Fruit fly (Drosophila melanogaster): ENCODE data around the gene CG32809.

DNA sequence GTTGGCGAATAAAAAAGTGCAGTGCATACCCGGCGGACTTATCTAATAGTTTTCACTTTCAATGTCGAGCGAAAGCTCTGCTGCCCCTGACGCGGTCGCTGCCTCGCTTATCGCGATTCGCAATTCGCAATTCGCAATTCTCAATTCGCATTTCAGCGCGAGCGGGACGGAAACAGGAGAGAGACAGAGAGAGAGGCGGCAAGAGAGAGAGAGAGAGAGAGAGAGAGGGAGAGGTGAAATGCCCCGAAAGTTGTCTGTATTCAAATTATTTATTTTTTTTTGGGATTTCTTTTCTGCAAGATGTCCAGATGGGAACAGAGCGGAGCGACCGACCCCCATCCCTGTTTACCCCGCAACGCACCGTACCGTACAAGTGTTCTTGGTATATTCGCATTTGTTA is 69.4 kb downstream of the CG32809 start:
- TF ChIP-seq EcR (GFP tag; optimal IDR thresholded peaks at IDR 0.05) (peak in 1 of 2 experiments; percentile 1), psq (optimal IDR thresholded peaks at IDR 0.05) (no peak), Dll (optimal IDR thresholded peaks at IDR 0.05) (no peak)
